Worm (Caenorhabditis elegans) whole organism, young adult: ENCODE results near the gene unc-36.

Experiments used
- athp-1 ChIP-seq: sonication (generic microtip); optimal IDR thresholded peaks from 2 replicates; lab custom pipeline; 2017; ENCODE audit warnings: mild to moderate bottlenecking, missing genetic modification characterization, missing compliant biosample characterization
- ceh-79 ChIP-seq: sonication (generic microtip); optimal IDR thresholded peaks from 2 replicates; lab custom pipeline; 2017; ENCODE audit warnings: mild to moderate bottlenecking, missing genetic modification characterization, missing compliant biosample characterization
- him-1 ChIP-seq: sonication (generic microtip); optimal IDR thresholded peaks from 2 replicates; lab custom pipeline; 2016; ENCODE audit warnings: missing genotype, missing genetic modification reagents, missing genetic modification characterization, missing compliant biosample characterization
- hrde-1 ChIP-seq: sonication (generic microtip); optimal IDR thresholded peaks from 2 replicates; lab custom pipeline; 2016; ENCODE audit warnings: missing genetic modification characterization, mild to moderate bottlenecking, missing compliant biosample characterization, moderate library complexity, missing genotype, missing genetic modification reagents, borderline replicate concordance
- lag-1 ChIP-seq: fragments of 200-800 bp; sonication (Bioruptor generic); IDR thresholded peaks from 2 replicates; pipeline ENCODE4 v1.3.6; 2022; ENCODE audit warnings: missing genetic modification reagents, missing genetic modification characterization, missing compliant biosample characterization
- lin-54 ChIP-seq: fragments of 200-800 bp; sonication (Bioruptor generic); optimal IDR thresholded peaks from 2 replicates; lab custom pipeline; 2018; ENCODE audit warnings: mild to moderate bottlenecking, missing genetic modification characterization, missing compliant biosample characterization
- mel-28 ChIP-seq: sonication (generic microtip); optimal IDR thresholded peaks from 2 replicates; lab custom pipeline; 2016; ENCODE audit warnings: borderline replicate concordance, mild to moderate bottlenecking, missing genetic modification characterization, missing compliant biosample characterization
- pbrm-1 ChIP-seq: fragments of 200-800 bp; sonication (Bioruptor generic); IDR thresholded peaks from 2 replicates; pipeline ENCODE4 v1.3.6; 2022; ENCODE audit warnings: missing genetic modification reagents, missing genetic modification characterization, missing compliant biosample characterization
- pha-4 ChIP-seq: fragments of 150-350 bp; sonication (generic microtip); optimal IDR thresholded peaks from 2 replicates; lab custom pipeline; 2014; ENCODE audit warnings: missing biosample characterization, missing genetic modification reagents, missing genetic modification characterization

- TF ChIP-seq athp-1 (tag; lab: Kevin White, UChicago) (no peak), pbrm-1 (GFP tag; lab: Robert Waterston, UW) (no peak), pha-4 (tag; lab: Kevin White, UChicago) (no peak), hrde-1 (tag; lab: Kevin White, UChicago) (no peak), him-1 (tag; lab: Kevin White, UChicago) (no peak), lin-54 (GFP tag; lab: Kevin White, UChicago) (no peak), lag-1 (GFP tag; lab: Robert Waterston, UW) (no peak), mel-28 (tag; lab: Kevin White, UChicago) (no peak), ceh-79 (tag; lab: Kevin White, UChicago) (no peak)
Measured at ce11 chrIII:8216224-8216623, 15.2 kb upstream of the unc-36 start, which contains the start of gene unc-86.
